Worm (Caenorhabditis elegans) whole organism, mixed stage, embryonic: ENCODE data around the gene ger-1.

ENCODE experiments used
- ces-1 ChIP-seq: fragments of 150-350 bp; optimal IDR thresholded peaks from 2 replicates; lab custom pipeline; 2014; ENCODE audit warnings: missing biosample characterization, missing genetic modification reagents, missing genetic modification characterization
- elt-3 ChIP-seq: fragments of 150-350 bp; optimal IDR thresholded peaks from 2 replicates; lab custom pipeline; 2014; ENCODE audit warnings: missing biosample characterization, missing genetic modification characterization
- hlh-1 ChIP-seq: fragments of 150-350 bp; optimal IDR thresholded peaks from 2 replicates; lab custom pipeline; 2014; ENCODE audit warnings: missing biosample characterization, missing genetic modification reagents, missing genetic modification characterization
- lin-13 ChIP-seq: fragments of 150-350 bp; optimal IDR thresholded peaks from 2 replicates; lab custom pipeline; 2014; ENCODE audit warnings: missing biosample characterization, missing genetic modification characterization
- lsy-2 ChIP-seq: fragments of 150-350 bp; optimal IDR thresholded peaks from 2 replicates; lab custom pipeline; 2014; ENCODE audit warnings: missing biosample characterization, missing genetic modification characterization
- nhr-12 ChIP-seq: fragments of 150-350 bp; optimal IDR thresholded peaks from 2 replicates; lab custom pipeline; 2014; ENCODE audit warnings: missing biosample characterization, missing genetic modification characterization
- nhr-237 ChIP-seq: fragments of 150-350 bp; optimal IDR thresholded peaks from 2 replicates; lab custom pipeline; 2014; ENCODE audit warnings: missing biosample characterization, missing genetic modification characterization
- nhr-28 ChIP-seq: fragments of 150-350 bp; optimal IDR thresholded peaks from 2 replicates; lab custom pipeline; 2014; ENCODE audit warnings: missing biosample characterization, missing genetic modification characterization
- pha-4 ChIP-seq: fragments of 150-350 bp; optimal IDR thresholded peaks from 2 replicates; lab custom pipeline; 2018; ENCODE audit warnings: missing biosample characterization, missing genetic modification reagents, missing genetic modification characterization
- snpc-4 ChIP-seq: fragments of 150-350 bp; optimal IDR thresholded peaks from 2 replicates; lab custom pipeline; 2014; ENCODE audit warnings: missing biosample characterization, missing genetic modification characterization
- sptf-1 ChIP-seq: sonication (generic microtip); optimal IDR thresholded peaks from 2 replicates; lab custom pipeline; 2017; ENCODE audit warnings: mild to moderate bottlenecking, missing genetic modification characterization, moderate library complexity, missing compliant biosample characterization
- unc-39 ChIP-seq: fragments of 150-350 bp; optimal IDR thresholded peaks from 2 replicates; lab custom pipeline; 2014; ENCODE audit warnings: missing biosample characterization, missing genetic modification characterization
- ztf-11 ChIP-seq: fragments of 150-350 bp; optimal IDR thresholded peaks from 2 replicates; lab custom pipeline; 2014; ENCODE audit warnings: missing biosample characterization, missing genetic modification characterization

ce11 chrIII:7087691-7088323, 20.5 kb upstream of the ger-1 start, which contains the start of gene fubl-2:
- no peak for TF ChIP-seq unc-39 (tag; lab: Kevin White, UChicago)
- no peak for TF ChIP-seq lsy-2 (tag; lab: Kevin White, UChicago)
- TF ChIP-seq pha-4 (tag; lab: Kevin White, UChicago), result no peak
- TF ChIP-seq sptf-1, result no peak
- no peak for TF ChIP-seq elt-3
- no peak for TF ChIP-seq nhr-12
- TF ChIP-seq lin-13 (tag; lab: Kevin White, UChicago), result no peak
- TF ChIP-seq ces-1, result peak; percentile 4
- no peak for TF ChIP-seq nhr-28 (tag; lab: Kevin White, UChicago)
- TF ChIP-seq ztf-11 (tag; lab: Kevin White, UChicago), result no peak
- no peak for TF ChIP-seq snpc-4 (tag; lab: Kevin White, UChicago)
- no peak for TF ChIP-seq hlh-1 (tag; lab: Kevin White, UChicago)
- TF ChIP-seq nhr-237, result no peak
